Worm (Caenorhabditis elegans): ENCODE measurements around the gene dre-1.

- no peak for TF ChIP-seq unc-62 (GFP tag; optimal IDR thresholded peaks at IDR 0.05)
- no peak for TF ChIP-seq ztf-11 (tag; optimal IDR thresholded peaks at IDR 0.05)
- TF ChIP-seq lin-15B (tag; optimal IDR thresholded peaks at IDR 0.05): no peak
- no peak for TF ChIP-seq pqm-1 (tag; optimal IDR thresholded peaks at IDR 0.05)
- no peak for TF ChIP-seq nhr-12 (tag; optimal IDR thresholded peaks at IDR 0.05)
These were observed 40.9 kb downstream of the dre-1 start, which contains the start of gene W01A11.7 for ce11 chrV:6505339-6505811.
